Worm (Caenorhabditis elegans): Measurements from ENCODE around the gene acr-23.

- no peak for TF ChIP-seq nhr-76 (tag; optimal IDR thresholded peaks at IDR 0.05)
- TF ChIP-seq snpc-4 (tag; optimal IDR thresholded peaks at IDR 0.05): no peak
- no peak for TF ChIP-seq ztf-11 (tag; optimal IDR thresholded peaks at IDR 0.05)
- no peak for TF ChIP-seq ZK546.5 (tag; optimal IDR thresholded peaks at IDR 0.05)
- no peak for TF ChIP-seq lin-39 (tag; optimal IDR thresholded peaks at IDR 0.05)
- no peak for TF ChIP-seq nhr-77 (tag; optimal IDR thresholded peaks at IDR 0.05)
- no peak for TF ChIP-seq jun-1 (tag; optimal IDR thresholded peaks at IDR 0.05)
- TF ChIP-seq nhr-25 (tag; optimal IDR thresholded peaks at IDR 0.05; ENCODE audit: borderline replicate concordance, insufficient read depth): no peak
- no peak for TF ChIP-seq nhr-28 (tag; optimal IDR thresholded peaks at IDR 0.05)
- TF ChIP-seq lin-13 (GFP tag; optimal IDR thresholded peaks at IDR 0.05): no peak
- TF ChIP-seq fkh-10 (GFP tag; optimal IDR thresholded peaks at IDR 0.05): no peak
- TF ChIP-seq aly-2 (tag; optimal IDR thresholded peaks at IDR 0.05): no peak
- TF ChIP-seq tra-1 (GFP tag; IDR thresholded peaks at IDR 0.05): no peak
- TF ChIP-seq zag-1 (tag; optimal IDR thresholded peaks at IDR 0.05): no peak
Observed at ce11 chrV:3688733-3689132, 29.4 kb upstream of the acr-23 start.

Measured in whole organism, L4 larva.